Worm (Caenorhabditis elegans): ENCODE results near the gene F32D8.2.
A peak's percentile ranks its signal among the peaks of the same experiment; 100 is the strongest.

ce11 chrV:10871457-10871861 is 12.1 kb upstream of the F32D8.2 start:
- TF ChIP-seq ama-1 (optimal IDR thresholded peaks at IDR 0.05) (no peak), snpc-4 (tag; optimal IDR thresholded peaks at IDR 0.05) (peak; percentile 47), elt-1 (tag; optimal IDR thresholded peaks at IDR 0.05) (peak; percentile 49), unc-39 (tag; optimal IDR thresholded peaks at IDR 0.05) (no peak), egl-27 (tag; optimal IDR thresholded peaks at IDR 0.05) (peak; percentile 66), fkh-10 (GFP tag; optimal IDR thresholded peaks at IDR 0.05) (peak; percentile 92), nhr-67 (tag; optimal IDR thresholded peaks at IDR 0.05) (no peak)
